Worm (Caenorhabditis elegans): ENCODE data around the gene unc-115.

unc-115 gene

DNA sequence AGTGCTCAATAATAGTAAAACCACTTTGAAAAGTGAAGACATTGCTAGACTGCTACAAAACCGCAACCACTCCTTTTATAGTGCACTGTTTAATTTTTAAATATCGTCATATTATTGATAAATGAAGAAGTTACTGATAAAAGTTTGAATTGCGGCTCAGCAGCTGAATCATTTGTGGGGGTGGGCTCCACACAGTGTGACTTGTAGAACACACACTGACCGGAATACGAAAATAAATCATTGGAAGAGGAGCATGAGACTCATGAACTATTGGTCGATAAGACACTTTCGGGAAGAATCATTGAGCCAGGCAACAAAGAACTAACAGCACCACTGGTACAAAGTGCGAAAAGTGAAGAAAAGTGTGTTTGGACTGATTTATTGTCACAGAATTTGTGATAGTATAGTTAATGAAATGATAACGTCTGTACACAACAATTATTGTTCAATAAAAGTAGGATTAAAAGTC is 4.7 kb upstream of the unc-115 start, which contains the start of gene oac-14:
Gene oac-14, minus strand, starts transcription at position 51 of the 469 bp plus-strand sequence.
- TF ChIP-seq med-1 (GFP tag; optimal IDR thresholded peaks at IDR 0.05; ENCODE audit: insufficient read depth) = no peak
- no peak for TF ChIP-seq ztf-29 (GFP tag; IDR thresholded peaks at IDR 0.05)
- TF ChIP-seq ztf-23 (GFP tag; IDR thresholded peaks at IDR 0.05) = no peak
- no peak for TF ChIP-seq tab-1 (GFP tag; IDR thresholded peaks at IDR 0.05)
- no peak for TF ChIP-seq klf-2 (GFP tag; conservative IDR thresholded peaks at IDR 0.05)
- no peak for TF ChIP-seq cog-1 (tag; optimal IDR thresholded peaks at IDR 0.05)
- TF ChIP-seq ref-1 (GFP tag; conservative IDR thresholded peaks at IDR 0.05) = no peak
- TF ChIP-seq flt-1 (GFP tag; IDR thresholded peaks at IDR 0.05) = no peak
- TF ChIP-seq T22C8.4 (GFP tag; IDR thresholded peaks at IDR 0.05) = no peak

ce11 chrX:10145011-10145410 is 1.7 kb upstream of the unc-115 start:
- TF ChIP-seq T22C8.4 (GFP tag; IDR thresholded peaks at IDR 0.05) (peak; percentile 13; the same call in 1 of the 2 replicates), flt-1 (GFP tag; IDR thresholded peaks at IDR 0.05) (peak; percentile 60; the same call in 1 of the 2 replicates), ref-1 (GFP tag; conservative IDR thresholded peaks at IDR 0.05) (no peak), ztf-29 (GFP tag; IDR thresholded peaks at IDR 0.05) (peak; percentile 51; the same call in 1 of the 2 replicates), klf-2 (GFP tag; conservative IDR thresholded peaks at IDR 0.05) (peak; percentile 76), med-1 (GFP tag; optimal IDR thresholded peaks at IDR 0.05; ENCODE audit: insufficient read depth) (no peak), tab-1 (GFP tag; IDR thresholded peaks at IDR 0.05) (no peak; the same call in 1 of the 2 replicates), cog-1 (tag; optimal IDR thresholded peaks at IDR 0.05) (no peak), ztf-23 (GFP tag; IDR thresholded peaks at IDR 0.05) (peak; percentile 78)

DNA sequence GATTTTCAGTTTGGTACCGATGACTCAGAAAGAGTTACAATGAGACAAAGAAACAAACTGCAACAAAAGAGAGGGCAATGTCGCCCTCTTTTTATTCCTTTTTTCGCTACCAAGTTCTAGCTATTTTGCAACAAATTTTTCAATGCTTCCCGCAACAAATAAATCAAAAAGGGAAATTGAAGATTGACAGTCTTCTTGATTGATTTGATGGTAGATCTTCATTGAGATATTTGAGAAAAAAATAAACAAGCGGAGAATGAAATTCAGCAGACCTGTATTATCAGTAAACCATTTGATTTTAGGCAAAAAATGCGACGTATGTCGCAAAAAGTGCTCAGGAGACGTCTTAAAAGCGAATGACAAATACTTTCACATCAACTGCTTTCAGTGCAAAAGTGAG is 544 bp downstream of the unc-115 start:
- TF ChIP-seq cog-1 (tag; optimal IDR thresholded peaks at IDR 0.05) (no peak), ref-1 (GFP tag; conservative IDR thresholded peaks at IDR 0.05) (no peak), ztf-23 (GFP tag; IDR thresholded peaks at IDR 0.05) (no peak), klf-2 (GFP tag; conservative IDR thresholded peaks at IDR 0.05) (no peak), med-1 (GFP tag; optimal IDR thresholded peaks at IDR 0.05; ENCODE audit: insufficient read depth) (no peak), T22C8.4 (GFP tag; IDR thresholded peaks at IDR 0.05) (no peak), flt-1 (GFP tag; IDR thresholded peaks at IDR 0.05) (no peak), tab-1 (GFP tag; IDR thresholded peaks at IDR 0.05) (no peak), ztf-29 (GFP tag; IDR thresholded peaks at IDR 0.05) (no peak)

- peak; percentile 53; the same call in 1 of the 2 replicates for TF ChIP-seq ztf-23 (GFP tag; IDR thresholded peaks at IDR 0.05)
- TF ChIP-seq flt-1 (GFP tag; IDR thresholded peaks at IDR 0.05) = peak; percentile 80
- TF ChIP-seq med-1 (GFP tag; optimal IDR thresholded peaks at IDR 0.05; ENCODE audit: insufficient read depth) = no peak
Measured at ce11 chrX:10148235-10148872, 1.7 kb downstream of the unc-115 start.

- TF ChIP-seq flt-1 (GFP tag; IDR thresholded peaks at IDR 0.05) = no peak
- no peak for TF ChIP-seq med-1 (GFP tag; optimal IDR thresholded peaks at IDR 0.05; ENCODE audit: insufficient read depth)
- no peak for TF ChIP-seq ref-1 (GFP tag; conservative IDR thresholded peaks at IDR 0.05)
Measured at ce11 chrX:10150918-10151317, 4.2 kb downstream of the unc-115 start.

ce11 chrX:10154317-10154942 is 7.7 kb downstream of the unc-115 start, which contains the start of gene F09B9.5:
F09B9.5 (plus strand) TSS chrX:10154817.
- TF ChIP-seq T22C8.4 (GFP tag; IDR thresholded peaks at IDR 0.05) (no peak), ref-1 (GFP tag; conservative IDR thresholded peaks at IDR 0.05) (no peak), tab-1 (GFP tag; IDR thresholded peaks at IDR 0.05) (no peak), med-1 (GFP tag; optimal IDR thresholded peaks at IDR 0.05; ENCODE audit: insufficient read depth) (no peak), ztf-23 (GFP tag; IDR thresholded peaks at IDR 0.05) (no peak), klf-2 (GFP tag; conservative IDR thresholded peaks at IDR 0.05) (no peak), cog-1 (tag; optimal IDR thresholded peaks at IDR 0.05) (no peak), ztf-29 (GFP tag; IDR thresholded peaks at IDR 0.05) (no peak), flt-1 (GFP tag; IDR thresholded peaks at IDR 0.05) (no peak)

ce11 chrX:10155127-10155526 is 8.4 kb downstream of the unc-115 start:
- no peak for TF ChIP-seq flt-1 (GFP tag; IDR thresholded peaks at IDR 0.05)
- TF ChIP-seq ztf-23 (GFP tag; IDR thresholded peaks at IDR 0.05) = no peak
- no peak for TF ChIP-seq cog-1 (tag; optimal IDR thresholded peaks at IDR 0.05)
- TF ChIP-seq med-1 (GFP tag; optimal IDR thresholded peaks at IDR 0.05; ENCODE audit: insufficient read depth) = no peak
- TF ChIP-seq klf-2 (GFP tag; conservative IDR thresholded peaks at IDR 0.05) = no peak
- TF ChIP-seq T22C8.4 (GFP tag; IDR thresholded peaks at IDR 0.05) = no peak
- no peak for TF ChIP-seq ref-1 (GFP tag; conservative IDR thresholded peaks at IDR 0.05)
- TF ChIP-seq tab-1 (GFP tag; IDR thresholded peaks at IDR 0.05) = no peak
- no peak for TF ChIP-seq ztf-29 (GFP tag; IDR thresholded peaks at IDR 0.05)

DNA sequence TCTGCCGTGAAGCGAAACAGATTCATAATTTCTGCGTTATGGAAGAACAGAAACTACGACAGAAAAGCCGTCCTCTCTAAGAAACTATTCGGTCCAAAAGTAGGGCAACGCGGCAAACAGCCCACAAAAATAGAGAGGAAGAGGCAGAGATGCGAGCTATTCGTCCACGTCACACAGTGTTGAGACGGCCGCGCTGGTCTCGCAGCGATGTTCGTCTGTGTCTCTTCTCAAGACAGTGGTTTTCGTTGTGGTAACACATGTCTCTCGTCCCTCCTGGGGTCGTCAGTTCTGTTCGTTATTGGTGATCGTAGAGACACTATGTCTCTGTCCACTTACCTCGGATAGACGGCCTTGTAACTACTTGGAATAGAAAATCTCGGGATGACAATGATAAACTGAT is 12.0 kb downstream of the unc-115 start, which contains the start of gene erd-2.1:
Gene erd-2.1, minus strand, starts transcription at position 114 of the 400 bp plus-strand sequence.
- TF ChIP-seq ztf-29 (GFP tag; IDR thresholded peaks at IDR 0.05) (peak; percentile 18; the same call in 1 of the 2 replicates), ref-1 (GFP tag; conservative IDR thresholded peaks at IDR 0.05) (no peak), cog-1 (tag; optimal IDR thresholded peaks at IDR 0.05) (no peak), klf-2 (GFP tag; conservative IDR thresholded peaks at IDR 0.05) (no peak)

DNA sequence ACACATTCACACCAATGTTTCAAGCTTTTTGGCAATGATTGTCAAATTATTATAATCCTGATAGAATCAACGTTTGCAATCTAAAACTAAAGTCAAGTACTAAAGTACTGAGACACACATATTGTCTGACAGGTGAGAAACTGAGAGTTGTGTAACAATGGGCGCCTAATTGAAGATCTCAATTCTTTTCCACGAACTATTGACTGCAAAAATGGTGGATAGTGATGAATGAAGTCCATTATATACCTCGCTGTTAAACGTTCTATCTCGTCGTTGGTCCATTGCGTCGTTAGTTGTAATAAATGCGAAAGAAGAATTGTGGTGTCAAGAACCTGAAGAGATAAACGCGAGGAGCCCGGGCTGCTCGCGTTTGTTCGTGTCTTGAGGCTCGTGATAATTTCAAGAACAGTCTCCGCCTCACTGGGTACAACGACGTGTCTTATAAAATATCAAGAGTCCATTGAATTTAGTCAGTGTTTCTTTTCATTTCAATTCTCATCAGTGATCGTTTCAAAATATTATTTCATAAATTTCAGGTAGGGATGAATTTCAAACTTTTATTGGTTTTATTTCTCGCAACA is 13.5 kb downstream of the unc-115 start, which contains the start of gene F09B9.4:
Gene F09B9.4, plus strand, starts transcription at position 531 of the 581 bp plus-strand sequence.
- TF ChIP-seq cog-1 (tag; optimal IDR thresholded peaks at IDR 0.05) = no peak
- no peak for TF ChIP-seq tab-1 (GFP tag; IDR thresholded peaks at IDR 0.05)
